Fruit fly (Drosophila melanogaster): ENCODE data around the gene CG9636.

Gene CG9636

dm6 chr3R:8227344-8227743 lies 16.2 kb downstream of the CG9636 start:
- TF ChIP-seq svp (GFP tag) (peak; percentile 63), dsx (GFP tag; optimal IDR thresholded peaks at IDR 0.05; ENCODE audit: poor library complexity, severe bottlenecking) (no peak)

- TF ChIP-seq CG11762 (GFP tag; optimal IDR thresholded peaks at IDR 0.05; ENCODE audit: insufficient read depth) = no peak
- no peak for TF ChIP-seq CG8119 (GFP tag; IDR thresholded peaks at IDR 0.05)
- TF ChIP-seq CG9139 (GFP tag; optimal IDR thresholded peaks at IDR 0.05) = no peak
- TF ChIP-seq CG34406 (GFP tag; optimal IDR thresholded peaks at IDR 0.05) = no peak
- TF ChIP-seq fkh (GFP tag; optimal IDR thresholded peaks at IDR 0.05) = no peak
- TF ChIP-seq CG8632 (GFP tag; optimal IDR thresholded peaks at IDR 0.05) = no peak
- TF ChIP-seq eg (GFP tag; IDR thresholded peaks at IDR 0.05) = no peak
- no peak for TF ChIP-seq CG11294 (GFP tag; IDR thresholded peaks at IDR 0.05)
- TF ChIP-seq achi (GFP tag; optimal IDR thresholded peaks at IDR 0.05) = no peak
- TF ChIP-seq cyc (GFP tag; optimal IDR thresholded peaks at IDR 0.05) = no peak
- TF ChIP-seq dsx (GFP tag; optimal IDR thresholded peaks at IDR 0.05; ENCODE audit: poor library complexity, severe bottlenecking) = no peak
- TF ChIP-seq CG4318 (GFP tag; optimal IDR thresholded peaks at IDR 0.05) = no peak
- no peak for TF ChIP-seq Met (GFP tag; optimal IDR thresholded peaks at IDR 0.05)
- no peak for TF ChIP-seq Hr4 (GFP tag; optimal IDR thresholded peaks at IDR 0.05)
- TF ChIP-seq Ets96B (tag; optimal IDR thresholded peaks at IDR 0.05) = no peak
- TF ChIP-seq CG3919 (GFP tag; optimal IDR thresholded peaks at IDR 0.05) = no peak
- no peak for TF ChIP-seq CG31627 (GFP tag; optimal IDR thresholded peaks at IDR 0.05)
- TF ChIP-seq Sox14 (GFP tag; optimal IDR thresholded peaks at IDR 0.05) = no peak
- TF ChIP-seq Eip78C (GFP tag) = no peak
These were observed 18.1 kb downstream of the CG9636 start for dm6 chr3R:8225461-8225971.

DNA sequence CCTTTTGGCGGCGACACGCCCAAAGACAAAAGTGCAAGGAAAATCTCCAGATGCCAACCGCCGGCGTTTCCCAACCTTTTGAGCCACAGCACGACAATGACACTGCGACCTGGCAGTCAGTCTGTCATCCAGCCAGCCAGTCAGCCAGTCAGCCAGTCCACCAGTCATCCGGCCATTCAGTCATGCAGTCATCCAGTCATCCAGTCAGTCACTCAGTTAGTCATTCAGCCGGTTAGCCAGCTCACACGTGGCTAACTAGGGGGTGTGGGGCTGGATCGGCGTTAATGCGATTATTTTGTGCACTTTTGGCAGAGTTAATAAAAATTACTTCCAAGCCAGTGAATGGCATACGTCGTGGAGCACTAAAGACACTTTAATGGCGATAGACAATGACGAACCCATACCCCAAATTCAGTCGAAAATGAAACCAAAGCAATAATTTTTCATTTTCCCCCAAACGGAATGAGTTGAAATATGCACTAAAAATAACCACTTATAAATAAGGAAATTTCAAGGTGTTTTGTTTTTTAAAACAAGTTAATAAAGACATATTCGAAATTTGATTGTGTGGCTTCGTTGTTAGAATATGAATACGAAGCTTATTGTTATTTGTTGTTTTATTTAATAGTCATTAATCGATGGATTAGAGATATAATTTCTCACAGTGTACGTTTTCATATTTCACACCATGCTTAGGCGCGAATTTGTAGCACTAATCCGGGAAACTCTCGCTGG lies 18.7 kb downstream of the CG9636 start:
- TF ChIP-seq CG6163 (GFP tag; IDR thresholded peaks at IDR 0.05) = no peak
- no peak for TF ChIP-seq CG6854 (GFP tag; optimal IDR thresholded peaks at IDR 0.05)
- TF ChIP-seq CG11762 (GFP tag; optimal IDR thresholded peaks at IDR 0.05; ENCODE audit: insufficient read depth) = no peak
- TF ChIP-seq Hr38 (GFP tag; optimal IDR thresholded peaks at IDR 0.05) = no peak
- TF ChIP-seq CG11902 (GFP tag; optimal IDR thresholded peaks at IDR 0.05) = no peak
- no peak for TF ChIP-seq CG10631 (GFP tag; optimal IDR thresholded peaks at IDR 0.05)
- no peak for TF ChIP-seq CG9139 (GFP tag; optimal IDR thresholded peaks at IDR 0.05)
- TF ChIP-seq CG6276 (GFP tag; optimal IDR thresholded peaks at IDR 0.05) = no peak
- no peak for TF ChIP-seq pdm3 (GFP tag; optimal IDR thresholded peaks at IDR 0.05)
- no peak for TF ChIP-seq fkh (GFP tag; optimal IDR thresholded peaks at IDR 0.05)
- no peak for TF ChIP-seq net (GFP tag; optimal IDR thresholded peaks at IDR 0.05)
- TF ChIP-seq Ets21C (GFP tag; optimal IDR thresholded peaks at IDR 0.05) = no peak
- no peak for TF ChIP-seq Lpt (GFP tag; optimal IDR thresholded peaks at IDR 0.05)
- no peak for TF ChIP-seq Met (GFP tag; optimal IDR thresholded peaks at IDR 0.05)
- no peak for TF ChIP-seq dsx (GFP tag; optimal IDR thresholded peaks at IDR 0.05; ENCODE audit: poor library complexity, severe bottlenecking)
- TF ChIP-seq lz (GFP tag; optimal IDR thresholded peaks at IDR 0.05) = no peak
- no peak for TF ChIP-seq Hr39 (GFP tag; optimal IDR thresholded peaks at IDR 0.05)
- TF ChIP-seq CG4318 (GFP tag; optimal IDR thresholded peaks at IDR 0.05) = no peak
- TF ChIP-seq CG15336 (GFP tag; IDR thresholded peaks at IDR 0.05) = no peak

DNA sequence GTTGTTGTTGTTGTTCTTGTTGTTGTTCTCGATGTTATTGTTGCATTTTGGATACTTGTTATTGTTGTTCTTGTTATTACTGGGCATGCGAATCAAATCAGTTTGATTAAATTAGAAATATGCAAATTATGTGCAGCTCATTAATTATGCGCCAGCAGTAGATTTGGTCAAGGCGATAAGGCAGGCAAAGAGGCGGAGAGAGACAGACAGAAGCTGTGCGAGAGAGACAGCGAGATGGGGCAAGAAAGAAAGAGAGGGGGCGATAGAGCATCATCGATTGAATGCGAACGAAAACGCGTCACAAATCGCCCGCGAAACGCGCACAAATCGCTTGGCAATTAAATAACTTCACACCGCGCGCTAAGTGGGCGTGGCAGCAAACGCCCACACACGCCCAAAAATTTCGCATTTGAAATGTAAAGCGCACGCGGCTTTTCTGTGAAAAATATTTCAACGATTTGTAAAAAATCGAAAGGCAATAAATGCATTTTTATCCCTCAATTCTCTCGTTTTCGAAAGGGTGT lies 20.5 kb downstream of the CG9636 start:
- TF ChIP-seq svp (GFP tag) (no peak), CG3919 (GFP tag; optimal IDR thresholded peaks at IDR 0.05) (no peak), CG4318 (GFP tag; optimal IDR thresholded peaks at IDR 0.05) (no peak), CG10669 (GFP tag; optimal IDR thresholded peaks at IDR 0.05) (no peak), CG15336 (GFP tag; IDR thresholded peaks at IDR 0.05) (no peak), CG32006 (GFP tag; optimal IDR thresholded peaks at IDR 0.05) (no peak), spab (GFP tag; optimal IDR thresholded peaks at IDR 0.05) (no peak), Ets96B (tag; optimal IDR thresholded peaks at IDR 0.05) (no peak), ss (GFP tag; optimal IDR thresholded peaks at IDR 0.05) (no peak), acj6 (GFP tag; optimal IDR thresholded peaks at IDR 0.05) (no peak), CG11902 (GFP tag; optimal IDR thresholded peaks at IDR 0.05) (no peak), Lpt (GFP tag; optimal IDR thresholded peaks at IDR 0.05) (no peak), esn (GFP tag; optimal IDR thresholded peaks at IDR 0.05) (no peak), Hr4 (GFP tag; optimal IDR thresholded peaks at IDR 0.05) (no peak), CG6792 (GFP tag; optimal IDR thresholded peaks at IDR 0.05) (no peak), CG31627 (GFP tag; optimal IDR thresholded peaks at IDR 0.05) (no peak), CG7368 (GFP tag; optimal IDR thresholded peaks at IDR 0.05) (no peak)
